Worm (Caenorhabditis elegans): ENCODE measurements around the gene glb-15.

DNA sequence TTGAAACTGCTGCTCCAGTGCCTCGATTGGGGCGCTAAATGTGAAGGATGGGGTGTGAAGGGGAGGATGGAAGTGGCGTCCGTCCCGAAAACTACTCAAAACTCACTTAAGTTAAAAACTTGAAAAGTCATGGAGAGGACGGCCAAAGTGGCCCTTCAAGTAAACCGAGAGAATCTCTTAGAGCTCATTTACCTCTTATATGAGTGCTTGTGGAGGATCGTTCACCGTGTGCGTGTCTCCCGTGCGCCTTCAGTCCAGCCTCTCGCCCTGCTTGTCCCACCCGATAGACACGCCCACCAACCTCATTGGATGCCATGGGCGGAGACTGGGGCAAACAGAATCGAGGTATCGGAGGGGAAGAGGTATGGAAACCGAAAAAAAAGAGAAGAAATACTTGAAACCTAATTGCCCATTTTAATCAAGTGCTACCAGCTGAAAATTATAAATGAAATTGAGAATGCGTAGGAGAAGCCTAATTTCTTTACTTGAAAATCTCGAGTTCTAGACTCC, 46.9 kb upstream of the glb-15 start, which contains the start of gene ceh-27:
- no peak for TF ChIP-seq him-1 (tag; optimal IDR thresholded peaks at IDR 0.05)
- no peak for TF ChIP-seq dao-5 (tag; optimal IDR thresholded peaks at IDR 0.05)
- no peak for TF ChIP-seq W03F9.2 (tag; optimal IDR thresholded peaks at IDR 0.05)
